Fruit fly (Drosophila melanogaster): ENCODE data around the gene nbs.

DNA sequence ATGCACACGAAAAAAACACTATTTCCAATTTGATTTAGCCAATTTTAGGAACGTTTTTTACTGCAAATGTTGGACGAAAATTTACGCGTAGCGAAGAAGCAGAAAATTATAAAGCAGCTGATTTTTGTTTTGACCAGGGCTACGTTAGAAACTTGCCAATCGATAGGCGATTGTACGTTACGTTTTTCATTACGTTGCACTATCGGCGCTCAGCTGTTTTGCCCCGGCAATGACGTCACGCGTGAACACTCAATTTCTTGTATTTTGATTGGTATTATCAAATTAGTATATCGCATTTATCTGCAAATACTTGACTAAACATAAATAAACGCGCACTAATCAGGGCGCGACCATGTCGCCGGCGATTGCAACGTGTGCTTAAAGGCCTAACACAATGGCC lies 44.0 kb downstream of the nbs start, which contains the start of the genes fry and CG16717:
- TF ChIP-seq CTCF (optimal IDR thresholded peaks at IDR 0.05) (no peak), CG8478 (optimal IDR thresholded peaks at IDR 0.05) (no peak)
